Fruit fly (Drosophila melanogaster): ENCODE measurements around the gene CG1208.

CG1208 gene

dm6 chr3R:5833948-5834504 is 2.6 kb downstream of the CG1208 start (continued):
- TF ChIP-seq CG18599 (GFP tag; optimal IDR thresholded peaks at IDR 0.05) (no peak), CG11093 (GFP tag; IDR thresholded peaks at IDR 0.05) (0 out of 3 replicates have a peak, but pooled peaks have one; percentile 10), yki (optimal IDR thresholded peaks at IDR 0.05) (no peak), Antp (GFP tag; optimal IDR thresholded peaks at IDR 0.05) (peak; percentile 11), CG2678 (tag; optimal IDR thresholded peaks at IDR 0.05) (peak; percentile 15), Mrtf (GFP tag; IDR thresholded peaks at IDR 0.05) (no peak), Xbp1 (GFP tag; optimal IDR thresholded peaks at IDR 0.05) (no peak), CG15269 (tag; optimal IDR thresholded peaks at IDR 0.05) (peak; percentile 9), dpn (GFP tag; optimal IDR thresholded peaks at IDR 0.05) (peak in 1 of 2 experiments; percentile 11), pfk (GFP tag; optimal IDR thresholded peaks at IDR 0.05) (no peak), ems (GFP tag; optimal IDR thresholded peaks at IDR 0.05) (no peak), CG9727 (GFP tag; optimal IDR thresholded peaks at IDR 0.05) (no peak), ato (GFP tag; IDR thresholded peaks at IDR 0.05; ENCODE audit: partially characterized antibody) (no peak), crc (GFP tag; optimal IDR thresholded peaks at IDR 0.05) (no peak), Trl (optimal IDR thresholded peaks at IDR 0.05) (no peak), Trl (GFP tag; optimal IDR thresholded peaks at IDR 0.05) (no peak), emc (GFP tag; optimal IDR thresholded peaks at IDR 0.05) (no peak), Pdp1 (GFP tag; optimal IDR thresholded peaks at IDR 0.05) (peak in 1 of 2 experiments; percentile 24), NFAT (GFP tag; IDR thresholded peaks at IDR 0.05) (no peak), az2 (GFP tag; optimal IDR thresholded peaks at IDR 0.05) (no peak), CG4404 (GFP tag; IDR thresholded peaks at IDR 0.05) (no peak), CG7987 (GFP tag; optimal IDR thresholded peaks at IDR 0.05) (no peak), CG34224 (GFP tag; IDR thresholded peaks at IDR 0.05; ENCODE audit: partially characterized antibody) (no peak), Usf (GFP tag; optimal IDR thresholded peaks at IDR 0.05) (no peak), CG17359 (tag; optimal IDR thresholded peaks at IDR 0.05) (peak; percentile 28), Mes4 (GFP tag; optimal IDR thresholded peaks at IDR 0.05) (no peak), dati (GFP tag; IDR thresholded peaks at IDR 0.05) (no peak), HLH54F (GFP tag; optimal IDR thresholded peaks at IDR 0.05) (no peak), wek (GFP tag; optimal IDR thresholded peaks at IDR 0.05) (no peak), Awh (GFP tag; IDR thresholded peaks at IDR 0.05) (no peak), bcd (GFP tag; optimal IDR thresholded peaks at IDR 0.05) (peak; percentile 5), NfI (GFP tag; optimal IDR thresholded peaks at IDR 0.05) (no peak), caup (GFP tag; optimal IDR thresholded peaks at IDR 0.05; ENCODE audit: severe bottlenecking) (no peak), ac (GFP tag; optimal IDR thresholded peaks at IDR 0.05) (no peak), nmo (GFP tag; optimal IDR thresholded peaks at IDR 0.05) (peak; percentile 25), CG6175 (GFP tag; IDR thresholded peaks at IDR 0.05) (no peak), CG32532 (GFP tag; IDR thresholded peaks at IDR 0.05) (peak; percentile 40; the same call in 1 of the 2 replicates), CG1603 (tag; optimal IDR thresholded peaks at IDR 0.05) (no peak), esg (GFP tag; conservative IDR thresholded peaks at IDR 0.05) (0 out of 2 replicates have a peak, but pooled peaks have one; percentile 11), Sry-δ (GFP tag; optimal IDR thresholded peaks at IDR 0.05) (peak; percentile 2), CG3281 (GFP tag; optimal IDR thresholded peaks at IDR 0.05) (no peak), CG18011 (GFP tag; optimal IDR thresholded peaks at IDR 0.05) (no peak), Bgb (GFP tag; IDR thresholded peaks at IDR 0.05; ENCODE audit: partially characterized antibody) (no peak)
